Worm (Caenorhabditis elegans) whole organism, L4 larva: ENCODE data around the gene R10E11.5.

ENCODE experiments used
- D1046.2 ChIP-seq: fragments of 200-800 bp; sonication (Bioruptor generic); IDR thresholded peaks from 2 replicates; pipeline ENCODE4 v1.3.6; 2022; ENCODE audit warnings: missing genetic modification characterization, missing compliant biosample characterization
- F10B5.3 ChIP-seq: sonication (generic microtip); optimal IDR thresholded peaks from 2 replicates; lab custom pipeline; 2016; ENCODE audit warnings: mild to moderate bottlenecking, missing genetic modification characterization, missing compliant biosample characterization
- F37D6.2 ChIP-seq: sonication (generic microtip); optimal IDR thresholded peaks from 2 replicates; lab custom pipeline; 2016; ENCODE audit warnings: mild to moderate bottlenecking, missing genetic modification characterization, missing compliant biosample characterization
- F44E2.7 ChIP-seq: fragments of 200-800 bp; sonication (Bioruptor generic); IDR thresholded peaks from 2 replicates; pipeline ENCODE4 v2.1.2; 2022; ENCODE audit warnings: missing genetic modification characterization, missing compliant biosample characterization
- R02D3.7 ChIP-seq: fragments of 150-350 bp; sonication (generic microtip); optimal IDR thresholded peaks from 3 replicates; lab custom pipeline; 2014; ENCODE audit warnings: missing biosample characterization, missing genetic modification characterization
- Y48G9A.11 ChIP-seq: fragments of 200-800 bp; sonication (Bioruptor generic); IDR thresholded peaks from 2 replicates; pipeline ENCODE4 v1.3.6; 2022; ENCODE audit warnings: missing genetic modification reagents, missing genetic modification characterization, missing compliant biosample characterization
- Y5F2A.4 ChIP-seq: fragments of 200-800 bp; sonication (Bioruptor generic); optimal IDR thresholded peaks from 2 replicates; lab custom pipeline; 2018; ENCODE audit warnings: mild to moderate bottlenecking, missing genetic modification characterization, missing compliant biosample characterization
- aha-1 ChIP-seq: fragments of 150-350 bp; peaks from one replicate; lab custom pipeline; 2014; ENCODE audit warnings: missing biosample characterization, missing genetic modification characterization
- ama-1 ChIP-seq: fragments of 150-350 bp; optimal IDR thresholded peaks from 2 replicates; lab custom pipeline; 2014; ENCODE audit warnings: inconsistent platforms, mixed read lengths
- arid-1 ChIP-seq: fragments of 200-800 bp; sonication (Bioruptor generic); conservative IDR thresholded peaks from 2 replicates; pipeline ENCODE4 v1.3.6; 2022; ENCODE audit warnings: missing genetic modification reagents, missing genetic modification characterization, missing compliant biosample characterization
- attf-4 ChIP-seq: sonication (generic microtip); optimal IDR thresholded peaks from 3 replicates; lab custom pipeline; 2017; ENCODE audit warnings: missing biosample characterization, missing genetic modification characterization
- ceh-28 ChIP-seq: fragments of 150-350 bp; optimal IDR thresholded peaks from 2 replicates; lab custom pipeline; 2014; ENCODE audit warnings: missing biosample characterization, missing genetic modification reagents, missing genetic modification characterization
- ceh-44 ChIP-seq: fragments of 200-800 bp; sonication (Bioruptor generic); IDR thresholded peaks from 2 replicates; pipeline ENCODE4 v1.3.6; 2022; ENCODE audit warnings: missing genetic modification reagents, missing genetic modification characterization, missing compliant biosample characterization
- ceh-82 ChIP-seq: sonication (generic microtip); optimal IDR thresholded peaks from 2 replicates; lab custom pipeline; 2017; ENCODE audit warnings: missing biosample characterization, missing genetic modification characterization
- ces-1 ChIP-seq: fragments of 150-350 bp; sonication (generic microtip); optimal IDR thresholded peaks from 4 replicates; lab custom pipeline; 2014; ENCODE audit warnings: missing biosample characterization, missing genetic modification reagents, missing genetic modification characterization
- daf-8 ChIP-seq: fragments of 200-800 bp; sonication (Bioruptor generic); IDR thresholded peaks from 2 replicates; pipeline ENCODE4 v1.3.6; 2022; ENCODE audit warnings: missing genetic modification characterization, missing compliant biosample characterization
- dmd-8 ChIP-seq: fragments of 200-800 bp; sonication (Bioruptor generic); IDR thresholded peaks from 2 replicates; pipeline ENCODE4 v1.3.6; 2022; ENCODE audit warnings: missing genetic modification characterization, missing compliant biosample characterization
- dpl-1 ChIP-seq: fragments of 150-350 bp; optimal IDR thresholded peaks from 2 replicates; lab custom pipeline; 2014; ENCODE audit warnings: missing biosample characterization, missing genetic modification reagents, missing genetic modification characterization
- dve-1 ChIP-seq: sonication (generic microtip); optimal IDR thresholded peaks from 2 replicates; lab custom pipeline; 2017; ENCODE audit warnings: antibody characterized with exemption, mild to moderate bottlenecking, missing genetic modification characterization, missing compliant biosample characterization; ENCODE audit not compliant: insufficient read depth
- egl-27 ChIP-seq: sonication (generic microtip); optimal IDR thresholded peaks from 3 replicates; lab custom pipeline; 2017; ENCODE audit warnings: missing biosample characterization, missing genetic modification reagents, missing genetic modification characterization
- egl-43 ChIP-seq: fragments of 200-800 bp; sonication (Bioruptor generic); IDR thresholded peaks from 2 replicates; pipeline ENCODE4 v1.3.6; 2022; ENCODE audit warnings: missing genetic modification reagents, missing genetic modification characterization, missing compliant biosample characterization
- fos-1 ChIP-seq: fragments of 150-350 bp; optimal IDR thresholded peaks from 2 replicates; lab custom pipeline; 2014; ENCODE audit warnings: missing biosample characterization, missing genetic modification characterization
- hif-1 ChIP-seq, 2 experiments: sonication (generic microtip); optimal IDR thresholded peaks; 2 replicates each; lab custom pipeline; 2016 to 2017; ENCODE audit warnings: missing compliant biosample characterization in 2 of 2, missing genetic modification characterization in 2 of 2, missing genetic modification reagents in 2 of 2, missing genotype in 2 of 2, mild to moderate bottlenecking in 1 of 2
- hlh-11 ChIP-seq: fragments of 200-800 bp; sonication (Bioruptor generic); optimal IDR thresholded peaks from 2 replicates; lab custom pipeline; 2018; ENCODE audit warnings: mild to moderate bottlenecking, missing genetic modification characterization, missing compliant biosample characterization
- hmg-1.1 ChIP-seq: fragments of 200-800 bp; sonication (Bioruptor generic); IDR thresholded peaks from 2 replicates; pipeline ENCODE4 v1.3.6; 2022; ENCODE audit warnings: missing genetic modification reagents, missing genetic modification characterization, missing compliant biosample characterization
- jun-1 ChIP-seq: fragments of 150-350 bp; optimal IDR thresholded peaks from 2 replicates; lab custom pipeline; 2014; ENCODE audit warnings: missing biosample characterization, missing genetic modification reagents, missing genetic modification characterization
- lim-7 ChIP-seq: fragments of 200-800 bp; sonication (Bioruptor generic); IDR thresholded peaks from 2 replicates; pipeline ENCODE4 v1.3.6; 2022; ENCODE audit warnings: missing genetic modification characterization, missing compliant biosample characterization
- lir-3 ChIP-seq: sonication (generic microtip); optimal IDR thresholded peaks from 2 replicates; lab custom pipeline; 2016; ENCODE audit warnings: mild to moderate bottlenecking, missing genetic modification characterization, missing compliant biosample characterization
- madf-5 ChIP-seq, 2 experiments: fragments of 200-800 bp; sonication (Bioruptor generic); IDR thresholded peaks; 2 replicates each; pipeline ENCODE4 v1.3.6; 2022; ENCODE audit warnings: missing compliant biosample characterization in 2 of 2, missing genetic modification characterization in 2 of 2
- madf-9 ChIP-seq: fragments of 200-800 bp; sonication (Bioruptor generic); conservative IDR thresholded peaks from 2 replicates; pipeline ENCODE4 v1.3.6; 2022; ENCODE audit warnings: missing genetic modification reagents, missing genetic modification characterization, missing compliant biosample characterization
- mdl-1 ChIP-seq, 2 experiments: fragments of 150-350 bp in 1 of 2; sonication (generic microtip) in 1 of 2; optimal IDR thresholded peaks; 2 replicates each; lab custom pipeline; 2014 to 2017; ENCODE audit warnings: missing biosample characterization in 2 of 2, missing genetic modification characterization in 2 of 2
- mxl-2 ChIP-seq: fragments of 200-800 bp; sonication (Bioruptor generic); conservative IDR thresholded peaks from 2 replicates; pipeline ENCODE4 v1.3.6; 2022; ENCODE audit warnings: missing genetic modification reagents, missing genetic modification characterization, missing compliant biosample characterization
- mxl-3 ChIP-seq: fragments of 200-800 bp; sonication (Bioruptor generic); optimal IDR thresholded peaks from 2 replicates; lab custom pipeline; 2018; ENCODE audit warnings: mild to moderate bottlenecking, missing genetic modification characterization, missing compliant biosample characterization
- nhr-102 ChIP-seq: sonication (generic microtip); optimal IDR thresholded peaks from 2 replicates; lab custom pipeline; 2016; ENCODE audit warnings: mild to moderate bottlenecking, missing genetic modification characterization, moderate library complexity, missing compliant biosample characterization
- nhr-11 ChIP-seq: fragments of 150-350 bp; optimal IDR thresholded peaks from 2 replicates; lab custom pipeline; 2014; ENCODE audit warnings: missing biosample characterization, missing genetic modification characterization
- nhr-41 ChIP-seq: fragments of 200-800 bp; sonication (Bioruptor generic); IDR thresholded peaks from 2 replicates; pipeline ENCODE4 v1.3.6; 2022; ENCODE audit warnings: missing genetic modification reagents, missing genetic modification characterization, missing compliant biosample characterization
- nhr-77 ChIP-seq: fragments of 150-350 bp; optimal IDR thresholded peaks from 2 replicates; lab custom pipeline; 2014; ENCODE audit warnings: missing biosample characterization, missing genetic modification characterization
- pqm-1 ChIP-seq: sonication (generic microtip); optimal IDR thresholded peaks from 2 replicates; lab custom pipeline; 2017; ENCODE audit warnings: missing biosample characterization, missing genetic modification characterization
- rbr-2 ChIP-seq: sonication (generic microtip); optimal IDR thresholded peaks from 2 replicates; lab custom pipeline; 2016; ENCODE audit warnings: missing genotype, missing genetic modification characterization, missing compliant biosample characterization
- saeg-2 ChIP-seq: fragments of 200-800 bp; sonication (Bioruptor generic); IDR thresholded peaks from 2 replicates; pipeline ENCODE4 v1.3.6; 2022; ENCODE audit warnings: missing genetic modification reagents, missing genetic modification characterization, missing compliant biosample characterization
- sdz-12 ChIP-seq: fragments of 200-800 bp; sonication (Bioruptor generic); optimal IDR thresholded peaks from 2 replicates; lab custom pipeline; 2018; ENCODE audit warnings: mild to moderate bottlenecking, missing genetic modification characterization, missing compliant biosample characterization
- set-16 ChIP-seq: fragments of 200-800 bp; sonication (Bioruptor generic); IDR thresholded peaks from 2 replicates; pipeline ENCODE4 v1.3.6; 2022; ENCODE audit warnings: missing genetic modification reagents, missing genetic modification characterization, missing compliant biosample characterization
- spr-1 ChIP-seq: sonication (generic microtip); optimal IDR thresholded peaks from 2 replicates; lab custom pipeline; 2016; ENCODE audit warnings: mild to moderate bottlenecking, missing genetic modification characterization, missing compliant biosample characterization
- spr-3 ChIP-seq: fragments of 200-800 bp; sonication (Bioruptor generic); optimal IDR thresholded peaks from 2 replicates; lab custom pipeline; 2018; ENCODE audit warnings: mild to moderate bottlenecking, missing genetic modification characterization, missing compliant biosample characterization
- tra-1 ChIP-seq: fragments of 200-800 bp; sonication (Bioruptor generic); IDR thresholded peaks from 2 replicates; pipeline ENCODE4 v1.3.6; 2022; ENCODE audit warnings: missing genetic modification reagents, missing genetic modification characterization, missing compliant biosample characterization
- unc-39 ChIP-seq: sonication (generic microtip); optimal IDR thresholded peaks from 2 replicates; lab custom pipeline; 2017; ENCODE audit warnings: missing biosample characterization, missing genetic modification characterization
- unc-62 ChIP-seq, 3 experiments: fragments of 150-350 bp in 1 of 3; sonication (generic microtip); optimal IDR thresholded peaks in 2 of 3; peaks in 1 of 3; 1 replicate in 1 of 3; 2 replicates in 2 of 3; lab custom pipeline; 2014 to 2017; ENCODE audit warnings: missing biosample characterization in 3 of 3, missing genetic modification characterization in 3 of 3, missing genetic modification reagents in 3 of 3, missing genotype in 1 of 3
- zag-1 ChIP-seq: fragments of 150-350 bp; optimal IDR thresholded peaks from 2 replicates; lab custom pipeline; 2014; ENCODE audit warnings: missing biosample characterization, missing genetic modification characterization
- zfp-2 ChIP-seq: sonication (generic microtip); optimal IDR thresholded peaks from 2 replicates; lab custom pipeline; 2016; ENCODE audit warnings: mild to moderate bottlenecking, missing genetic modification characterization, missing compliant biosample characterization
- zip-2 ChIP-seq: fragments of 150-350 bp; optimal IDR thresholded peaks from 2 replicates; lab custom pipeline; 2014; ENCODE audit warnings: missing biosample characterization, missing genetic modification characterization
- ztf-7 ChIP-seq: fragments of 150-350 bp; optimal IDR thresholded peaks from 2 replicates; lab custom pipeline; 2014; ENCODE audit warnings: missing biosample characterization, missing genetic modification characterization

The R10E11.5 gene

ce11 chrIII:9767095-9767494 is 22.4 kb downstream of the R10E11.5 start:
- no peak for TF ChIP-seq madf-5 (GFP tag; IDR thresholded peaks at IDR 0.05; lab: Robert Waterston, UW)
- peak; percentile 50 for TF ChIP-seq aha-1 (tag; lab: Kevin White, UChicago)
- TF ChIP-seq unc-62 (GFP tag; optimal IDR thresholded peaks at IDR 0.05 in 1 of 2; lab: Kevin White, UChicago), result peak in 1 of 2 experiments; percentile 57
- no peak for TF ChIP-seq unc-62 (tag; optimal IDR thresholded peaks at IDR 0.05; lab: Kevin White, UChicago)
- TF ChIP-seq, all 104 proteins: peak for 2

- TF ChIP-seq Y5F2A.4 (GFP tag; lab: Kevin White, UChicago) (no peak), tra-1 (GFP tag; lab: Robert Waterston, UW) (no peak), pqm-1 (tag; lab: Kevin White, UChicago) (no peak), nhr-102 (no peak), ceh-44 (GFP tag; lab: Robert Waterston, UW) (no peak), madf-5 (GFP tag; IDR thresholded peaks at IDR 0.05; lab: Robert Waterston, UW) (no peak), spr-1 (no peak), ztf-7 (tag; lab: Kevin White, UChicago) (no peak), nhr-41 (GFP tag; lab: Robert Waterston, UW) (no peak), ama-1 (lab: Kevin White, UChicago) (no peak), egl-27 (tag; lab: Kevin White, UChicago) (no peak), lir-3 (no peak), R02D3.7 (tag; lab: Kevin White, UChicago) (no peak), spr-3 (GFP tag; lab: Kevin White, UChicago) (no peak), rbr-2 (tag; lab: Kevin White, UChicago) (no peak), ceh-28 (tag; lab: Kevin White, UChicago) (peak; percentile 11), attf-4 (tag; lab: Kevin White, UChicago) (no peak), jun-1 (tag; lab: Kevin White, UChicago) (no peak), mxl-3 (GFP tag; lab: Kevin White, UChicago) (no peak), fos-1 (tag; lab: Kevin White, UChicago) (no peak), sdz-12 (GFP tag; lab: Kevin White, UChicago) (no peak), aha-1 (tag; lab: Kevin White, UChicago) (peak; percentile 97), zfp-2 (tag; lab: Kevin White, UChicago) (no peak), daf-8 (GFP tag; lab: Robert Waterston, UW) (no peak), dmd-8 (GFP tag; lab: Robert Waterston, UW) (no peak), mxl-2 (GFP tag; lab: Robert Waterston, UW) (no peak), zag-1 (tag; lab: Kevin White, UChicago) (no peak), Y48G9A.11 (GFP tag; lab: Robert Waterston, UW) (no peak), nhr-11 (tag; lab: Kevin White, UChicago) (no peak), ces-1 (GFP tag; lab: Kevin White, UChicago) (no peak), nhr-77 (tag; lab: Kevin White, UChicago) (no peak), zip-2 (no peak), F10B5.3 (tag; lab: Kevin White, UChicago) (no peak), hlh-11 (tag; lab: Kevin White, UChicago) (peak; percentile 1), lim-7 (GFP tag; lab: Robert Waterston, UW) (no peak), hif-1 (tag; optimal IDR thresholded peaks at IDR 0.05; lab: Kevin White, UChicago) (no peak), arid-1 (GFP tag; lab: Robert Waterston, UW) (no peak), F44E2.7 (GFP tag; lab: Robert Waterston, UW) (no peak), dve-1 (tag; lab: Kevin White, UChicago) (peak; percentile 33), hmg-1.1 (GFP tag; lab: Robert Waterston, UW) (peak; percentile 39; the same call in 1 of the 2 replicates), set-16 (GFP tag; lab: Robert Waterston, UW) (no peak), D1046.2 (GFP tag; lab: Robert Waterston, UW) (no peak), egl-43 (GFP tag; lab: Robert Waterston, UW) (no peak), ceh-82 (tag; lab: Kevin White, UChicago) (no peak), saeg-2 (GFP tag; lab: Robert Waterston, UW) (no peak), F37D6.2 (tag; lab: Kevin White, UChicago) (no peak), unc-39 (tag; lab: Kevin White, UChicago) (no peak), dpl-1 (GFP tag; lab: Kevin White, UChicago) (no peak), madf-9 (no peak), mdl-1 (tag; optimal IDR thresholded peaks at IDR 0.05; lab: Kevin White, UChicago) (no peak)
These were observed 23.3 kb downstream of the R10E11.5 start, which contains the start of gene cbp-1 for ce11 chrIII:9766175-9766574. Gene cbp-1 (plus strand): TSS chrIII:9766509.
